Worm (Caenorhabditis elegans): ENCODE measurements around the gene nhr-10.

Gene nhr-10

ce11 chrIII:7158709-7159108, 43.5 kb upstream of the nhr-10 start, which contains the start of gene nuo-4:
nuo-4 (minus strand) TSS chrIII:7158809.
- no peak for TF ChIP-seq hlh-1 (tag; optimal IDR thresholded peaks at IDR 0.05)
- TF ChIP-seq ham-2 (GFP tag; optimal IDR thresholded peaks at IDR 0.05): no peak
- TF ChIP-seq ceh-43 (GFP tag; optimal IDR thresholded peaks at IDR 0.05): no peak
- TF ChIP-seq unc-120 (tag; optimal IDR thresholded peaks at IDR 0.05; ENCODE audit: poor library complexity, severe bottlenecking): no peak
- TF ChIP-seq lin-32 (GFP tag; optimal IDR thresholded peaks at IDR 0.05): no peak
- no peak for TF ChIP-seq nhr-237 (tag; optimal IDR thresholded peaks at IDR 0.05)
- no peak for TF ChIP-seq nhr-76 (tag; optimal IDR thresholded peaks at IDR 0.05)
- no peak for TF ChIP-seq mep-1 (tag; optimal IDR thresholded peaks at IDR 0.05)
- no peak for TF ChIP-seq unc-39 (tag; optimal IDR thresholded peaks at IDR 0.05)
- no peak for TF ChIP-seq blmp-1 (tag; optimal IDR thresholded peaks at IDR 0.05)
- TF ChIP-seq cnd-1 (tag; optimal IDR thresholded peaks at IDR 0.05): no peak

DNA sequence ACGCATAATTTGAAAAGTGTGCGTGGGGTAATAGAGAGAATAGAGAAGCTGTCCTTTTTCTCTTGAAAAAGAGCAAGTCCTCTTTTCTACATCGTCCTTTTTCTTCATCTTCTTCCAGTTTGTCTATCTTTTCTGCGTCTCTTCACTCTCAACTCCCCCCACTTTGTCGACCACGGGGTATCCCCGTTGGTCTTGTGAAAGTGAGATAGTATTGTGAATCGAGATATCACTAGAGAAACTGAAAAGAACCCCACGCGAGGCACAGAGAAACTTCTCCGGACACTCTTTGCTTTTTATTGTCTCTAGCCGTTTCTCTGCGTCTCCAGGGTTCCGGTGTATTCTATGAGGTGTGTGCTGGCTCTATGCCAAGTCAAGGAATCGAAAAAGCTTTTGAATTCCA, 40.4 kb upstream of the nhr-10 start:
- TF ChIP-seq ztf-11 (tag; optimal IDR thresholded peaks at IDR 0.05) (peak; percentile 65), sptf-1 (tag; optimal IDR thresholded peaks at IDR 0.05) (peak; percentile 76), mls-2 (tag; optimal IDR thresholded peaks at IDR 0.05) (peak; percentile 84), blmp-1 (tag; optimal IDR thresholded peaks at IDR 0.05) (no peak), ceh-39 (tag; optimal IDR thresholded peaks at IDR 0.05) (peak; percentile 70), mep-1 (tag; optimal IDR thresholded peaks at IDR 0.05) (peak; percentile 77), lin-32 (GFP tag; optimal IDR thresholded peaks at IDR 0.05) (no peak), mab-5 (tag; optimal IDR thresholded peaks at IDR 0.05) (no peak), pha-4 (tag; optimal IDR thresholded peaks at IDR 0.05) (peak; percentile 73), tbx-8 (GFP tag; optimal IDR thresholded peaks at IDR 0.05) (peak; percentile 1), unc-120 (tag; optimal IDR thresholded peaks at IDR 0.05; ENCODE audit: poor library complexity, severe bottlenecking) (peak; percentile 95), unc-39 (tag; optimal IDR thresholded peaks at IDR 0.05) (no peak), nhr-237 (tag; optimal IDR thresholded peaks at IDR 0.05) (peak; percentile 86), cnd-1 (tag; optimal IDR thresholded peaks at IDR 0.05) (no peak), hlh-1 (tag; optimal IDR thresholded peaks at IDR 0.05) (peak; percentile 78), nhr-2 (tag; optimal IDR thresholded peaks at IDR 0.05) (peak; percentile 52), ham-2 (GFP tag; optimal IDR thresholded peaks at IDR 0.05) (peak; percentile 71), ceh-83 (GFP tag; optimal IDR thresholded peaks at IDR 0.05) (no peak), drap-1 (GFP tag; optimal IDR thresholded peaks at IDR 0.05) (peak; percentile 47), elt-3 (tag; optimal IDR thresholded peaks at IDR 0.05) (no peak), bed-3 (GFP tag; optimal IDR thresholded peaks at IDR 0.05) (peak; percentile 20), unc-62 (GFP tag; optimal IDR thresholded peaks at IDR 0.05) (peak; percentile 75), ces-1 (GFP tag; optimal IDR thresholded peaks at IDR 0.05) (peak; percentile 80), lsy-2 (tag; optimal IDR thresholded peaks at IDR 0.05) (peak; percentile 72), M03D4.4 (tag; optimal IDR thresholded peaks at IDR 0.05) (peak; percentile 13)

- TF ChIP-seq mls-2 (tag; optimal IDR thresholded peaks at IDR 0.05) (no peak), ceh-43 (GFP tag; optimal IDR thresholded peaks at IDR 0.05) (no peak), ces-1 (GFP tag; optimal IDR thresholded peaks at IDR 0.05) (peak; percentile 13)
These were observed 39.3 kb upstream of the nhr-10 start for ce11 chrIII:7154526-7154925.

ce11 chrIII:7153747-7154238, 38.6 kb upstream of the nhr-10 start, which contains the start of gene ogt-1:
ogt-1 (minus strand) TSS chrIII:7153797.
- TF ChIP-seq zip-8 (tag; optimal IDR thresholded peaks at IDR 0.05) (no peak), mab-5 (tag; optimal IDR thresholded peaks at IDR 0.05) (no peak), M03D4.4 (tag; optimal IDR thresholded peaks at IDR 0.05) (no peak), elt-1 (tag; optimal IDR thresholded peaks at IDR 0.05; ENCODE audit: borderline replicate concordance, insufficient read depth) (no peak), nhr-237 (tag; optimal IDR thresholded peaks at IDR 0.05) (peak; percentile 87), ces-1 (GFP tag; optimal IDR thresholded peaks at IDR 0.05) (peak; percentile 99), mep-1 (tag; optimal IDR thresholded peaks at IDR 0.05) (no peak), unc-39 (tag; optimal IDR thresholded peaks at IDR 0.05) (no peak), tbx-8 (GFP tag; optimal IDR thresholded peaks at IDR 0.05) (no peak), blmp-1 (tag; optimal IDR thresholded peaks at IDR 0.05) (no peak), unc-62 (GFP tag; optimal IDR thresholded peaks at IDR 0.05) (peak; percentile 76), ceh-83 (GFP tag; optimal IDR thresholded peaks at IDR 0.05) (no peak), hlh-1 (tag; optimal IDR thresholded peaks at IDR 0.05) (peak; percentile 42), mls-2 (tag; optimal IDR thresholded peaks at IDR 0.05) (no peak), nhr-2 (tag; optimal IDR thresholded peaks at IDR 0.05) (peak; percentile 31), lin-13 (tag; optimal IDR thresholded peaks at IDR 0.05) (no peak), cnd-1 (tag; optimal IDR thresholded peaks at IDR 0.05) (no peak), nhr-28 (tag; optimal IDR thresholded peaks at IDR 0.05) (no peak), ham-2 (GFP tag; optimal IDR thresholded peaks at IDR 0.05) (peak; percentile 80), ceh-39 (tag; optimal IDR thresholded peaks at IDR 0.05) (peak; percentile 42), lsy-2 (tag; optimal IDR thresholded peaks at IDR 0.05) (peak; percentile 79), sem-2 (GFP tag; optimal IDR thresholded peaks at IDR 0.05) (no peak), drap-1 (GFP tag; optimal IDR thresholded peaks at IDR 0.05) (no peak), pha-4 (tag; optimal IDR thresholded peaks at IDR 0.05) (peak; percentile 57), ceh-43 (GFP tag; optimal IDR thresholded peaks at IDR 0.05) (no peak), snpc-4 (tag; optimal IDR thresholded peaks at IDR 0.05) (no peak), unc-120 (tag; optimal IDR thresholded peaks at IDR 0.05; ENCODE audit: poor library complexity, severe bottlenecking) (peak; percentile 69), lin-32 (GFP tag; optimal IDR thresholded peaks at IDR 0.05) (no peak), bed-3 (GFP tag; optimal IDR thresholded peaks at IDR 0.05) (no peak), elt-3 (tag; optimal IDR thresholded peaks at IDR 0.05) (peak; percentile 68), nhr-76 (tag; optimal IDR thresholded peaks at IDR 0.05) (no peak), ztf-11 (tag; optimal IDR thresholded peaks at IDR 0.05) (no peak), nhr-12 (tag; optimal IDR thresholded peaks at IDR 0.05) (no peak), sptf-1 (tag; optimal IDR thresholded peaks at IDR 0.05) (peak; percentile 9), flh-1 (GFP tag; optimal IDR thresholded peaks at IDR 0.05) (no peak)
